Worm (Caenorhabditis elegans): Measurements from ENCODE around the gene F37C4.5.

The F37C4.5 gene

ce11 chrIV:3832040-3832439 lies 41.6 kb downstream of the F37C4.5 start:
- TF ChIP-seq efl-1 (GFP tag; optimal IDR thresholded peaks at IDR 0.05) (no peak), nhr-90 (tag; optimal IDR thresholded peaks at IDR 0.05) (no peak), ama-1 (optimal IDR thresholded peaks at IDR 0.05) (no peak), ama-1 (GFP tag; optimal IDR thresholded peaks at IDR 0.05) (no peak), ets-4 (GFP tag; optimal IDR thresholded peaks at IDR 0.05) (no peak), hsf-1 (GFP tag; IDR thresholded peaks at IDR 0.05) (no peak), aptf-3 (GFP tag; IDR thresholded peaks at IDR 0.05) (no peak), T07F8.4 (tag; optimal IDR thresholded peaks at IDR 0.05) (no peak)

DNA sequence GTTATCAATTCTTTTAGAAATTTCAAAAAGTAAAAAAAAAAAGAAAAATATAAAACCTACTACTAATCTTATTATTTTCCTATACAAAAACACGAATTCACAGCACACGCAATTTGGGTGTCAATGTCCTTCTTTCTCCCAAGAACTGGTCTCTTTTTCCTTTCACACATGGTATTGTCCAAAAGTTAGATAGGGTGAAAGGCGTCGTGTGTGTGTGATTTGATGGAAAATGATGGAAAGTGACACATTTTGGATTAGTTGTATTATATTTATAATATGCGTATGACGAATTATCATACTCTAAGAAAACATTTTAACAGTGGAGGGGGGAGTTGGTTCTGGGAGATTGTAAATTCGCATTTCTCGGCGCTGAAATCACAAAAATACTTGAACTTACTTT lies 45.9 kb downstream of the F37C4.5 start:
- TF ChIP-seq snpc-1.3 (tag; optimal IDR thresholded peaks at IDR 0.05; ENCODE audit: insufficient read depth) (no peak), nhr-80 (tag; optimal IDR thresholded peaks at IDR 0.05) (no peak), attf-5 (GFP tag; optimal IDR thresholded peaks at IDR 0.05) (no peak), ekl-4 (GFP tag; IDR thresholded peaks at IDR 0.05) (no peak), ceh-27 (GFP tag; optimal IDR thresholded peaks at IDR 0.05) (no peak), zfh-2 (GFP tag; conservative IDR thresholded peaks at IDR 0.05) (no peak), hlh-12 (tag; optimal IDR thresholded peaks at IDR 0.05) (no peak), ama-1 (optimal IDR thresholded peaks at IDR 0.05) (no peak), ama-1 (GFP tag; optimal IDR thresholded peaks at IDR 0.05) (no peak), lag-1 (GFP tag; IDR thresholded peaks at IDR 0.05) (no peak), atf-7 (tag; optimal IDR thresholded peaks at IDR 0.05) (no peak), Y67H2A.10 (GFP tag; conservative IDR thresholded peaks at IDR 0.05) (no peak), cebp-1 (GFP tag; IDR thresholded peaks at IDR 0.05) (no peak), cebp-1 (tag; optimal IDR thresholded peaks at IDR 0.05) (no peak), let-526 (GFP tag; IDR thresholded peaks at IDR 0.05) (no peak), nhr-120 (GFP tag; IDR thresholded peaks at IDR 0.05) (no peak), F10E7.11 (tag; optimal IDR thresholded peaks at IDR 0.05) (no peak), F57A8.1 (GFP tag; optimal IDR thresholded peaks at IDR 0.05) (no peak), ceh-58 (GFP tag; IDR thresholded peaks at IDR 0.05) (no peak), F39B2.1 (GFP tag; IDR thresholded peaks at IDR 0.05) (no peak), lin-26 (GFP tag; IDR thresholded peaks at IDR 0.05) (no peak)

DNA sequence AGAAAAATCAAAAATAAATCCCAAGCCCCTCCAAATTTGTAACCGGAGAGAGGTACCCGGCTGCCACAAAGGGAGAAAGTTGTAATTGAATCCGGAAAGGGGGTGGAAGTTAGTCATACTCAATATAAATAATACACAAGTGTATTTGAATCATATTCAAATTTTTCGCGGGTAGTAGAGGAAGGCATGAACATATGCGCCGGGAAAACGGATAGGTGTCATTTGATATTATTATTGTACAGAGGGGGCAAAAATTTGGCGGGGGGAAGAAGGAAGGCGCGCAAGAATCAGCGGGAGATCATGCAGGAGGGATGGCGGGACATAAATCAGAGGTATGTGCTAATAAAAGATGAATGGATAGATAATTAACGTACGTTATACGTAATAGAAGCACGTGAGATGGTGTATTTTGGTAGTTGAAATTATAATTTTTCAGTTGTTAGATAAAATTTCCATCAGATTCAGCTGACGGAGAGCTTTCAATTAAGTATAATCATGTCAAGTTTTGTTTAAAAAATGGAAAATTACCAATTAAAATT lies 46.9 kb downstream of the F37C4.5 start, which contains the start of gene F28F9.3:
Gene F28F9.3, plus strand, starts transcription at position 301 of the 539 bp plus-strand sequence.
- TF ChIP-seq efl-1 (GFP tag; optimal IDR thresholded peaks at IDR 0.05) (peak; percentile 53), F33H1.4 (GFP tag; IDR thresholded peaks at IDR 0.05) (no peak)

DNA sequence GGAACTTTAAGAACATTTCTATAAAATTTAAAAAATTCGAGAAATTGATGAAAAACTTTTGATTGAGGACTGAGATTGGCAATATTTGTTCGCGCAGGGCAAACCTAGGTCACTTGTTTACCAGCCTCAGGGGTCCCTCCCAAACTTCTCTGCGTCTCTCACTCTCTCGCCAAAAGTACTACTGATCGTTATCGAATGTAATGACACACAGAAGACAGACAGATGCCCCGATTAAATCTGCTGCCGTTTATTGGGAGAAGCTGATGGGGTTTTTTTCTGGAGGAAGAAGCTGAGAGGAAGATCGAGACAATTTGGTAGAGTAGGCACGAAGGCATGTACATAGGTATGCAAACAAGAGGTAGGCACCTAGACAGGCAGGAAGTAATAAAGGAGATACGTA lies 48.2 kb downstream of the F37C4.5 start:
- TF ChIP-seq F23B12.7 (tag; optimal IDR thresholded peaks at IDR 0.05; ENCODE audit: insufficient read depth) (no peak), let-526 (GFP tag; IDR thresholded peaks at IDR 0.05) (no peak), zfh-2 (GFP tag; conservative IDR thresholded peaks at IDR 0.05) (no peak)

- TF ChIP-seq D2030.7 (GFP tag; IDR thresholded peaks at IDR 0.05) (no peak), hmg-1.2 (GFP tag; IDR thresholded peaks at IDR 0.05) (peak; percentile 49; the same call in 1 of the 2 replicates), F52B5.7 (tag; optimal IDR thresholded peaks at IDR 0.05) (no peak), pbrm-1 (GFP tag; IDR thresholded peaks at IDR 0.05) (no peak), nfya-1 (tag; optimal IDR thresholded peaks at IDR 0.05; ENCODE audit: borderline replicate concordance, insufficient read depth) (no peak), cebp-2 (GFP tag; IDR thresholded peaks at IDR 0.05) (no peak)
Observed at ce11 chrIV:3824720-3825119, 48.9 kb downstream of the F37C4.5 start.

Measured in whole organism, young adult.